Worm (Caenorhabditis elegans) whole organism, L2 larva: ENCODE data around the gene hrg-4.

Source experiments
- C34F6.9 ChIP-seq: fragments of 150-350 bp; optimal IDR thresholded peaks from 2 replicates; lab custom pipeline; 2014; ENCODE audit warnings: missing biosample characterization, missing genetic modification characterization
- F13H6.1 ChIP-seq: sonication (generic microtip); optimal IDR thresholded peaks from 2 replicates; lab custom pipeline; 2016; ENCODE audit warnings: missing genetic modification characterization, missing compliant biosample characterization
- Y55F3AM.14 ChIP-seq: fragments of 200-800 bp; sonication (Bioruptor generic); optimal IDR thresholded peaks from 2 replicates; lab custom pipeline; 2018; ENCODE audit warnings: mild to moderate bottlenecking, missing genetic modification characterization, missing compliant biosample characterization
- ZK546.5 ChIP-seq: sonication (generic microtip); optimal IDR thresholded peaks from 2 replicates; lab custom pipeline; 2017; ENCODE audit warnings: missing biosample characterization, missing genetic modification characterization
- alr-1 ChIP-seq: fragments of 150-350 bp; optimal IDR thresholded peaks from 2 replicates; lab custom pipeline; 2014; ENCODE audit warnings: missing biosample characterization, missing genetic modification characterization
- aly-2 ChIP-seq: fragments of 150-350 bp; optimal IDR thresholded peaks from 2 replicates; lab custom pipeline; 2014; ENCODE audit warnings: missing biosample characterization, missing genetic modification characterization
- blmp-1 ChIP-seq: sonication (generic microtip); optimal IDR thresholded peaks from 2 replicates; lab custom pipeline; 2017; ENCODE audit warnings: missing genetic modification characterization, mild to moderate bottlenecking, missing compliant biosample characterization, antibody characterized with exemption, moderate library complexity; ENCODE audit not compliant: insufficient read depth
- ceh-82 ChIP-seq: fragments of 150-350 bp; optimal IDR thresholded peaks from 2 replicates; lab custom pipeline; 2014; ENCODE audit warnings: missing biosample characterization, missing genetic modification characterization
- crh-2 ChIP-seq: sonication (generic microtip); optimal IDR thresholded peaks from 2 replicates; lab custom pipeline; 2017; ENCODE audit warnings: missing biosample characterization, missing genetic modification characterization
- dmd-4 ChIP-seq: sonication (generic microtip); optimal IDR thresholded peaks from 2 replicates; lab custom pipeline; 2017; ENCODE audit warnings: missing biosample characterization, missing genetic modification characterization
- egl-27 ChIP-seq: sonication (generic microtip); optimal IDR thresholded peaks from 3 replicates; lab custom pipeline; 2017; ENCODE audit warnings: missing biosample characterization, missing genetic modification reagents, missing genetic modification characterization
- elt-1 ChIP-seq: fragments of 150-350 bp; optimal IDR thresholded peaks from 2 replicates; lab custom pipeline; 2014; ENCODE audit warnings: missing biosample characterization, missing genetic modification characterization
- fos-1 ChIP-seq: fragments of 150-350 bp; optimal IDR thresholded peaks from 2 replicates; lab custom pipeline; 2014; ENCODE audit warnings: missing biosample characterization, missing genetic modification characterization
- gmeb-1 ChIP-seq: fragments of 150-350 bp; optimal IDR thresholded peaks from 2 replicates; lab custom pipeline; 2014; ENCODE audit warnings: missing biosample characterization, missing genetic modification characterization
- lin-11 ChIP-seq: fragments of 150-350 bp; sonication (generic microtip); optimal IDR thresholded peaks from 2 replicates; lab custom pipeline; 2014; ENCODE audit warnings: missing biosample characterization, missing genetic modification characterization, inconsistent platforms, mixed read lengths
- lin-13 ChIP-seq: fragments of 150-350 bp; optimal IDR thresholded peaks from 2 replicates; lab custom pipeline; 2014; ENCODE audit warnings: missing biosample characterization, missing genetic modification reagents, missing genetic modification characterization
- lin-39 ChIP-seq: fragments of 150-350 bp; optimal IDR thresholded peaks from 2 replicates; lab custom pipeline; 2014; ENCODE audit warnings: missing biosample characterization, missing genetic modification reagents, missing genetic modification characterization
- lsy-2 ChIP-seq, 2 experiments: fragments of 150-350 bp in 1 of 2; sonication (generic microtip) in 1 of 2; optimal IDR thresholded peaks; 2 replicates each; lab custom pipeline; 2014 to 2017; ENCODE audit warnings: missing biosample characterization in 2 of 2, missing genetic modification characterization in 2 of 2
- mab-5 ChIP-seq: fragments of 150-350 bp; optimal IDR thresholded peaks from 2 replicates; lab custom pipeline; 2014; ENCODE audit warnings: missing biosample characterization, missing genetic modification characterization
- mbf-1 ChIP-seq: sonication (generic microtip); optimal IDR thresholded peaks from 2 replicates; lab custom pipeline; 2017; ENCODE audit warnings: missing biosample characterization, missing genetic modification characterization
- mdl-1 ChIP-seq, 2 experiments: fragments of 150-350 bp in 1 of 2; sonication (generic microtip) in 1 of 2; optimal IDR thresholded peaks; 2 replicates each; lab custom pipeline; 2017; ENCODE audit warnings: missing biosample characterization in 2 of 2, missing genetic modification characterization in 2 of 2
- nhr-10 ChIP-seq: sonication (generic microtip); optimal IDR thresholded peaks from 2 replicates; lab custom pipeline; 2017; ENCODE audit warnings: missing biosample characterization, missing genetic modification characterization
- nhr-11 ChIP-seq: fragments of 150-350 bp; optimal IDR thresholded peaks from 2 replicates; lab custom pipeline; 2014; ENCODE audit warnings: missing biosample characterization, missing genetic modification characterization
- nhr-12 ChIP-seq: fragments of 150-350 bp; optimal IDR thresholded peaks from 2 replicates; lab custom pipeline; 2014; ENCODE audit warnings: missing biosample characterization, missing genetic modification characterization
- nhr-129 ChIP-seq: fragments of 150-350 bp; optimal IDR thresholded peaks from 2 replicates; lab custom pipeline; 2014; ENCODE audit warnings: missing biosample characterization, missing genetic modification characterization
- nhr-237 ChIP-seq: fragments of 150-350 bp; optimal IDR thresholded peaks from 2 replicates; lab custom pipeline; 2014; ENCODE audit warnings: missing biosample characterization, missing genetic modification characterization
- nhr-25 ChIP-seq: fragments of 150-350 bp; sonication (generic microtip); optimal IDR thresholded peaks from 3 replicates; lab custom pipeline; 2014; ENCODE audit warnings: missing biosample characterization, missing genetic modification characterization
- nhr-6 ChIP-seq: fragments of 150-350 bp; optimal IDR thresholded peaks from 2 replicates; lab custom pipeline; 2014; ENCODE audit warnings: missing biosample characterization, missing genetic modification characterization
- nhr-77 ChIP-seq: fragments of 150-350 bp; optimal IDR thresholded peaks from 2 replicates; lab custom pipeline; 2014; ENCODE audit warnings: missing biosample characterization, missing genetic modification characterization
- peb-1 ChIP-seq: fragments of 150-350 bp; optimal IDR thresholded peaks from 2 replicates; lab custom pipeline; 2014; ENCODE audit warnings: missing biosample characterization, missing genetic modification characterization
- sem-4 ChIP-seq: fragments of 150-350 bp; optimal IDR thresholded peaks from 2 replicates; lab custom pipeline; 2014; ENCODE audit warnings: missing biosample characterization, missing genetic modification reagents, missing genetic modification characterization
- skn-1 ChIP-seq: sonication (generic microtip); optimal IDR thresholded peaks from 2 replicates; lab custom pipeline; 2017; ENCODE audit warnings: missing biosample characterization, missing genetic modification characterization
- sma-3 ChIP-seq: sonication (generic microtip); optimal IDR thresholded peaks from 2 replicates; lab custom pipeline; 2016; ENCODE audit warnings: missing genetic modification reagents, missing genetic modification characterization, missing compliant biosample characterization
- sma-9 ChIP-seq, 2 experiments: fragments of 150-350 bp in 1 of 2; sonication (generic microtip) in 1 of 2; optimal IDR thresholded peaks; 2 replicates each; lab custom pipeline; 2014 to 2016; ENCODE audit warnings: missing genetic modification characterization in 2 of 2, mild to moderate bottlenecking in 1 of 2, missing biosample characterization in 1 of 2, missing compliant biosample characterization in 1 of 2, missing genetic modification reagents in 1 of 2, moderate library complexity in 1 of 2
- snpc-4 ChIP-seq: fragments of 150-350 bp; optimal IDR thresholded peaks from 2 replicates; lab custom pipeline; 2014; ENCODE audit warnings: missing biosample characterization, missing genetic modification characterization
- unc-39 ChIP-seq: fragments of 150-350 bp; optimal IDR thresholded peaks from 2 replicates; lab custom pipeline; 2014; ENCODE audit warnings: missing biosample characterization, missing genetic modification characterization
- unc-55 ChIP-seq: fragments of 150-350 bp; sonication (generic microtip); optimal IDR thresholded peaks from 3 replicates; lab custom pipeline; 2014; ENCODE audit warnings: missing biosample characterization, missing genetic modification reagents, missing genetic modification characterization
- unc-62 ChIP-seq: fragments of 150-350 bp; optimal IDR thresholded peaks from 2 replicates; lab custom pipeline; 2014; ENCODE audit warnings: missing biosample characterization, missing genetic modification reagents, missing genetic modification characterization
- zag-1 ChIP-seq: fragments of 150-350 bp; optimal IDR thresholded peaks from 2 replicates; lab custom pipeline; 2014; ENCODE audit warnings: missing biosample characterization, missing genetic modification characterization
- ztf-1 ChIP-seq: fragments of 200-800 bp; sonication (Bioruptor generic); conservative IDR thresholded peaks from 2 replicates; pipeline ENCODE4 v1.3.6; 2022; ENCODE audit warnings: missing genetic modification characterization, missing compliant biosample characterization
- ztf-4 ChIP-seq: fragments of 150-350 bp; optimal IDR thresholded peaks from 2 replicates; lab custom pipeline; 2014; ENCODE audit warnings: missing biosample characterization, missing genetic modification characterization

The hrg-4 gene

DNA sequence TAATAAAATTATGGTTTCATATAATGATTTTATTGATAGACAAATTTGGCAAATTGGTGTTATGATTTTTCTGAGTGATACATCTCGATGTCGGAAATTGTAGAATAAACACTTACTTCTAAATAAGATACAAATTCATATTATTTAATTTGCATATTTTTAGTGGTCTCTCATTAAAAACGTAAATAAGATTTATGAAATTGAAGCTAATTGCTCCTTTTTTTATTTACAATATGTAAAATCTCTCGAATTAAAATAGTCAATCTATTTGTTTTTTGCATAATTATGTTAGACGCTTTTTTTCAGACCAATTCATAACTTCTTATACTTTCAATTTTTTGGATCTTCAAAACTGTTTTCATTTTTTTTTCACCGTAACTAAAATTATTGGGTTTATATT is 1.5 kb upstream of the hrg-4 start, which contains the start of gene hrg-6:
Gene hrg-6, plus strand, starts transcription at position 301 of the 400 bp plus-strand sequence.
- TF ChIP-seq lin-39 (no peak), nhr-237 (tag; lab: Kevin White, UChicago) (no peak), ztf-4 (no peak), sem-4 (no peak), crh-2 (tag; lab: Kevin White, UChicago) (no peak), ZK546.5 (tag; lab: Kevin White, UChicago) (no peak), lsy-2 (tag; optimal IDR thresholded peaks at IDR 0.05; lab: Kevin White, UChicago) (no peak), lin-11 (tag; lab: Kevin White, UChicago) (no peak), mdl-1 (tag; optimal IDR thresholded peaks at IDR 0.05; lab: Kevin White, UChicago) (no peak), unc-55 (no peak), elt-1 (tag; lab: Kevin White, UChicago) (no peak), sma-3 (GFP tag; lab: Kevin White, UChicago) (no peak), skn-1 (tag; lab: Kevin White, UChicago) (no peak), peb-1 (no peak), fos-1 (tag; lab: Kevin White, UChicago) (no peak), nhr-25 (no peak), mbf-1 (tag; lab: Kevin White, UChicago) (no peak), nhr-12 (no peak)

DNA sequence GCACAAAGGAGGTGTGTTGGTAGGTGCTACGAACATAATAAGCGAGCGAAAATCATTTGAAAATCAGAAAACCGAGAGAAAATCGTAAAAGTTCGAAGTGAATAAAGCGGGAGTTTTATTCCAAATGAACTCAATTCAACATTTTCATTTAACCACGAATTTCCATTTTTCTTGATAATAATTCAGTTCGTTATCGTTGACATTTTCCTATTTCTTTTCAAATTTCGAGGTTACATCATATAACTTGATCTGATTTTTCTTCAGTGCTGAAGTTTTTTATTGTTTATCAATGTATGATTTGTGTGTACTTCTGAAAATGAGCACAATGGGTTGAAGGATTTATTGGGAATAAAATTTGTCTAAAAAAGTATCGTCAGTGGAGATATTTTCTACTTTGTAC is 847 bp upstream of the hrg-4 start:
- TF ChIP-seq fos-1 (tag; lab: Kevin White, UChicago): peak; percentile 83
- no peak for TF ChIP-seq nhr-77 (tag; lab: Kevin White, UChicago)
- peak; percentile 50 for TF ChIP-seq crh-2 (tag; lab: Kevin White, UChicago)
- TF ChIP-seq nhr-129: peak; percentile 57
- peak; percentile 20 for TF ChIP-seq gmeb-1 (tag; lab: Kevin White, UChicago)

DNA sequence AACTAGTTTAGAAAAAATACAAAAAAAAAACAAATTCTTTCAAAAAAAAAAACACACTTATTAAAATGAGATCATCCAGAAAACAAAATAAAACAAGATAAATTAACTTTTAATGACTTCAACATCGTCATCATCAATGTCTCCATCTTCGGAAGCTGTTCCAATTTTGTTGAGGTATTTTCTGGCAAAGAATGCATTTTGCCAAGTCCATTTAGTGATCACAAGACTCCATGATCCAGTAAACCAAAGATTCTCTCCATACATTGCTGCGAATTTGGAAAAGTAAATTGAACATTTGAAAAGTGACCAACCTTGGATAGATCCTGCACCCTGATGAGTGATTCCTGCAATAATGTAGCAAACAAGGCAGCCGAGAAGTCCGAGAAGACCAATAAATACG is 676 bp downstream of the hrg-4 start:
- no peak for TF ChIP-seq nhr-237 (tag; lab: Kevin White, UChicago)
- TF ChIP-seq Y55F3AM.14 (GFP tag; lab: Kevin White, UChicago): no peak
- TF ChIP-seq nhr-6 (tag; lab: Kevin White, UChicago): no peak
- TF ChIP-seq nhr-77 (tag; lab: Kevin White, UChicago): no peak
- TF ChIP-seq nhr-11: no peak
- no peak for TF ChIP-seq nhr-129
- no peak for TF ChIP-seq lin-39
- TF ChIP-seq unc-62: no peak

- TF ChIP-seq gmeb-1 (tag; lab: Kevin White, UChicago) (no peak), C34F6.9 (no peak), lin-13 (GFP tag; lab: Kevin White, UChicago) (no peak), nhr-12 (no peak), dmd-4 (tag; lab: Kevin White, UChicago) (no peak), F13H6.1 (no peak), mab-5 (tag; lab: Kevin White, UChicago) (no peak), peb-1 (no peak), nhr-11 (no peak), nhr-129 (no peak), lsy-2 (tag; optimal IDR thresholded peaks at IDR 0.05; lab: Kevin White, UChicago) (no peak), ceh-82 (tag; lab: Kevin White, UChicago) (no peak), crh-2 (tag; lab: Kevin White, UChicago) (peak; percentile 19), sma-9 (GFP tag; optimal IDR thresholded peaks at IDR 0.05; lab: Kevin White, UChicago) (peak; percentile 66), sma-9 (tag; optimal IDR thresholded peaks at IDR 0.05; lab: Kevin White, UChicago) (no peak), alr-1 (no peak), aly-2 (no peak), ztf-1 (GFP tag; lab: Robert Waterston, UW) (no peak), nhr-237 (tag; lab: Kevin White, UChicago) (no peak)
- TF ChIP-seq, all 48 proteins: peak for 2
These were observed 1.4 kb downstream of the hrg-4 start, which contains the start of gene hrg-5 for ce11 chrIV:11029412-11029811. TSS of gene hrg-5 (minus strand) at chrIV:11029428.

- TF ChIP-seq unc-39 (tag; lab: Kevin White, UChicago) (no peak), lsy-2 (tag; optimal IDR thresholded peaks at IDR 0.05; lab: Kevin White, UChicago) (peak; percentile 57 to 90), sem-4 (peak; percentile 89), ceh-82 (tag; lab: Kevin White, UChicago) (no peak), nhr-25 (peak; percentile 73), snpc-4 (peak; percentile 28), nhr-10 (tag; lab: Kevin White, UChicago) (no peak), blmp-1 (tag; lab: Kevin White, UChicago) (peak; percentile 30), lin-13 (GFP tag; lab: Kevin White, UChicago) (peak; percentile 80), alr-1 (no peak), F13H6.1 (peak; percentile 92), ZK546.5 (tag; lab: Kevin White, UChicago) (no peak), elt-1 (tag; lab: Kevin White, UChicago) (no peak), mdl-1 (tag; optimal IDR thresholded peaks at IDR 0.05; lab: Kevin White, UChicago) (peak; percentile 13 to 47), egl-27 (tag; lab: Kevin White, UChicago) (peak; percentile 84), unc-55 (peak; percentile 87), nhr-129 (peak; percentile 95), crh-2 (tag; lab: Kevin White, UChicago) (peak; percentile 95), fos-1 (tag; lab: Kevin White, UChicago) (peak; percentile 92), ztf-4 (peak; percentile 75), lin-11 (tag; lab: Kevin White, UChicago) (peak; percentile 58), unc-62 (peak; percentile 2), Y55F3AM.14 (GFP tag; lab: Kevin White, UChicago) (peak; percentile 53), sma-3 (GFP tag; lab: Kevin White, UChicago) (peak; percentile 89), zag-1 (peak; percentile 94), nhr-6 (tag; lab: Kevin White, UChicago) (peak; percentile 80), sma-9 (GFP tag; optimal IDR thresholded peaks at IDR 0.05; lab: Kevin White, UChicago) (peak; percentile 90), sma-9 (tag; optimal IDR thresholded peaks at IDR 0.05; lab: Kevin White, UChicago) (no peak), gmeb-1 (tag; lab: Kevin White, UChicago) (peak; percentile 53)
These were observed 3.2 kb downstream of the hrg-4 start for ce11 chrIV:11027560-11027959.
